Fruit fly (Drosophila melanogaster) whole organism, embryonic: ENCODE measurements around the gene CG6330.
A peak's percentile ranks its signal among the peaks of the same experiment; 100 is the strongest.

Source experiments
- B-H1 ChIP-seq: fragments of 200-800 bp; sonication (Bioruptor generic); IDR thresholded peaks from 3 replicates; pipeline ENCODE4 v1.3.6; 2022; ENCODE audit warnings: missing biosample characterization, missing genetic modification characterization
- CG11504 ChIP-seq: fragments of 200-800 bp; sonication (Bioruptor generic); optimal IDR thresholded peaks from 3 replicates; lab custom pipeline; 2019; ENCODE audit warnings: missing biosample characterization, mild to moderate bottlenecking, missing genetic modification characterization, moderate library complexity
- CG11695 ChIP-seq: fragments of 200-800 bp; sonication (Bioruptor generic); IDR thresholded peaks from 3 replicates; pipeline ENCODE4 v1.3.6; 2022; ENCODE audit warnings: missing biosample characterization, missing genetic modification characterization
- CG12155 ChIP-seq: fragments of 200-800 bp; sonication (Bioruptor generic); optimal IDR thresholded peaks from 3 replicates; lab custom pipeline; 2016; ENCODE audit warnings: missing biosample characterization, missing genetic modification characterization
- CG14050 ChIP-seq: fragments of 200-800 bp; sonication (Bioruptor generic); IDR thresholded peaks from 3 replicates; pipeline ENCODE4 v1.3.6; 2022; ENCODE audit warnings: missing biosample characterization, missing genetic modification characterization
- CG14441 ChIP-seq: fragments of 200-800 bp; sonication (Bioruptor generic); IDR thresholded peaks from 2 replicates; pipeline ENCODE4 v1.3.6; 2022; ENCODE audit warnings: missing biosample characterization, missing genetic modification characterization
- CG2120 ChIP-seq: fragments of 200-800 bp; sonication (Bioruptor generic); optimal IDR thresholded peaks from 3 replicates; lab custom pipeline; 2016; ENCODE audit warnings: missing biosample characterization, missing genetic modification characterization
- CG31388 ChIP-seq: fragments of 200-800 bp; sonication (Bioruptor generic); optimal IDR thresholded peaks from 2 replicates; lab custom pipeline; 2016; ENCODE audit warnings: missing biosample characterization, missing genetic modification characterization
- CG33213 ChIP-seq: fragments of 200-800 bp; sonication (Bioruptor generic); optimal IDR thresholded peaks from 3 replicates; lab custom pipeline; 2016; ENCODE audit warnings: missing biosample characterization, missing genetic modification characterization
- CG34422 ChIP-seq: fragments of 200-800 bp; sonication (Bioruptor generic); IDR thresholded peaks from 3 replicates; pipeline ENCODE4 v1.3.6; 2022; ENCODE audit warnings: missing biosample characterization, missing genetic modification characterization
- CG3838 ChIP-seq: fragments of 200-800 bp; sonication (Bioruptor generic); optimal IDR thresholded peaks from 3 replicates; lab custom pipeline; 2016; ENCODE audit warnings: missing biosample characterization, missing genetic modification characterization
- CG4424 ChIP-seq: fragments of 200-800 bp; sonication (Bioruptor generic); optimal IDR thresholded peaks from 3 replicates; lab custom pipeline; 2016; ENCODE audit warnings: missing biosample characterization, missing genetic modification characterization
- CG4707 ChIP-seq: fragments of 200-800 bp; sonication (Bioruptor generic); optimal IDR thresholded peaks from 2 replicates; lab custom pipeline; 2018; ENCODE audit warnings: missing biosample characterization, mild to moderate bottlenecking, missing genetic modification characterization, moderate library complexity
- CG4854 ChIP-seq: fragments of 200-800 bp; sonication (Bioruptor generic); optimal IDR thresholded peaks from 2 replicates; lab custom pipeline; 2016; ENCODE audit warnings: missing biosample characterization, missing genetic modification characterization, inconsistent platforms
- CG6254 ChIP-seq: fragments of 200-800 bp; sonication (Bioruptor generic); optimal IDR thresholded peaks from 3 replicates; lab custom pipeline; 2017; ENCODE audit warnings: mild to moderate bottlenecking, missing biosample characterization, missing genetic modification reagents, missing genetic modification characterization
- CG6683 ChIP-seq: fragments of 200-800 bp; sonication (Bioruptor generic); optimal IDR thresholded peaks from 2 replicates; lab custom pipeline; 2017; ENCODE audit warnings: missing biosample characterization, mild to moderate bottlenecking, missing genetic modification characterization, missing genetic modification reagents
- CG6813 ChIP-seq: fragments of 200-800 bp; sonication (Bioruptor generic); optimal IDR thresholded peaks from 2 replicates; lab custom pipeline; 2017; ENCODE audit warnings: missing biosample characterization, missing genetic modification characterization, mild to moderate bottlenecking, moderate library complexity, missing genetic modification reagents
- CG7963 ChIP-seq: fragments of 200-800 bp; sonication (Bioruptor generic); IDR thresholded peaks from 3 replicates; pipeline ENCODE4 v1.3.6; 2022; ENCODE audit warnings: missing biosample characterization, missing genetic modification characterization; ENCODE audit not compliant: partially characterized antibody
- CG8478 ChIP-seq: fragments of >200 bp; optimal IDR thresholded peaks from 2 replicates; lab custom pipeline; 2018
- CG9817 ChIP-seq: fragments of 200-800 bp; sonication (Bioruptor generic); optimal IDR thresholded peaks from 2 replicates; lab custom pipeline; 2018; ENCODE audit warnings: missing biosample characterization, mild to moderate bottlenecking, missing genetic modification characterization, moderate library complexity
- CHES-1-like ChIP-seq: fragments of 200-800 bp; sonication (Bioruptor generic); optimal IDR thresholded peaks from 2 replicates; lab custom pipeline; 2016; ENCODE audit warnings: missing biosample characterization, missing genetic modification characterization
- CTCF ChIP-seq: fragments of 200-800 bp; sonication (Bioruptor generic); optimal IDR thresholded peaks from 2 replicates; lab custom pipeline; 2017; ENCODE audit warnings: missing biosample characterization, mild to moderate bottlenecking, missing genetic modification characterization, moderate library complexity
- Ets97D ChIP-seq: fragments of 200-800 bp; sonication (Bioruptor generic); optimal IDR thresholded peaks from 3 replicates; lab custom pipeline; 2016; ENCODE audit warnings: missing biosample characterization, missing genetic modification characterization
- Fer3 ChIP-seq: fragments of 200-800 bp; sonication (Bioruptor generic); optimal IDR thresholded peaks from 2 replicates; lab custom pipeline; 2018; ENCODE audit warnings: missing biosample characterization, mild to moderate bottlenecking, missing genetic modification characterization, moderate library complexity
- HLH3B ChIP-seq: fragments of 200-800 bp; sonication (Bioruptor generic); IDR thresholded peaks from 2 replicates; pipeline ENCODE4 v1.3.6; 2022; ENCODE audit warnings: missing biosample characterization, missing genetic modification characterization
- HmgD ChIP-seq: fragments of 200-800 bp; sonication (Bioruptor generic); optimal IDR thresholded peaks from 3 replicates; lab custom pipeline; 2016; ENCODE audit warnings: missing biosample characterization, missing genetic modification characterization
- Hr78 ChIP-seq, 2 experiments: fragments of 200-800 bp in 1 of 2; fragments of >200 bp in 1 of 2; sonication (Bioruptor generic) in 1 of 2; optimal IDR thresholded peaks; 2 replicates each; lab custom pipeline; 2017 to 2019; ENCODE audit warnings: missing biosample characterization in 2 of 2, missing genetic modification characterization in 2 of 2, mild to moderate bottlenecking in 1 of 2, moderate library complexity in 1 of 2
- NfI ChIP-seq: fragments of 200-800 bp; sonication (Bioruptor generic); optimal IDR thresholded peaks from 3 replicates; lab custom pipeline; 2018; ENCODE audit warnings: missing biosample characterization, mild to moderate bottlenecking, missing genetic modification characterization, moderate library complexity
- Optix ChIP-seq: fragments of 200-800 bp; sonication (Bioruptor generic); IDR thresholded peaks from 3 replicates; pipeline ENCODE4 v1.3.6; 2022; ENCODE audit warnings: missing biosample characterization, missing genetic modification characterization
- Poxn ChIP-seq: fragments of 200-800 bp; sonication (Bioruptor generic); IDR thresholded peaks from 2 replicates; pipeline ENCODE4 v1.3.6; 2022; ENCODE audit warnings: missing biosample characterization, missing genetic modification characterization
- Ptx1 ChIP-seq: fragments of 200-800 bp; sonication (Bioruptor generic); IDR thresholded peaks from 2 replicates; pipeline ENCODE4 v1.3.6; 2022; ENCODE audit warnings: missing biosample characterization, missing genetic modification characterization
- TFAM ChIP-seq: fragments of 200-800 bp; sonication (Bioruptor generic); optimal IDR thresholded peaks from 2 replicates; lab custom pipeline; 2017; ENCODE audit warnings: missing biosample characterization, missing genetic modification characterization, inconsistent platforms
- ash1 ChIP-seq: fragments of 200-800 bp; sonication (Bioruptor generic); optimal IDR thresholded peaks from 2 replicates; lab custom pipeline; 2018; ENCODE audit warnings: missing biosample characterization, mild to moderate bottlenecking, missing genetic modification characterization
- bigmax ChIP-seq: fragments of 200-800 bp; sonication (Bioruptor generic); optimal IDR thresholded peaks from 2 replicates; lab custom pipeline; 2018; ENCODE audit warnings: missing biosample characterization, mild to moderate bottlenecking, missing genetic modification characterization
- btn ChIP-seq: fragments of 200-800 bp; sonication (Bioruptor generic); optimal IDR thresholded peaks from 2 replicates; lab custom pipeline; 2016; ENCODE audit warnings: missing biosample characterization, missing genetic modification characterization
- en ChIP-seq: fragments of 200-800 bp; sonication (Bioruptor generic); optimal IDR thresholded peaks from 2 replicates; lab custom pipeline; 2016; ENCODE audit warnings: missing biosample characterization, missing genetic modification characterization
- fd64A ChIP-seq: fragments of 200-800 bp; sonication (Bioruptor generic); optimal IDR thresholded peaks from 3 replicates; lab custom pipeline; 2018; ENCODE audit warnings: missing biosample characterization, mild to moderate bottlenecking, missing genetic modification characterization
- fd96Cb ChIP-seq: fragments of 200-800 bp; sonication (Bioruptor generic); optimal IDR thresholded peaks from 2 replicates; lab custom pipeline; 2018; ENCODE audit warnings: missing biosample characterization, mild to moderate bottlenecking, missing genetic modification characterization, moderate library complexity
- ftz-f1 ChIP-seq: fragments of 200-800 bp; sonication (Bioruptor generic); optimal IDR thresholded peaks from 2 replicates; lab custom pipeline; 2016; ENCODE audit warnings: missing biosample characterization, missing genetic modification characterization
- lilli ChIP-seq: fragments of 200-800 bp; sonication (Bioruptor generic); optimal IDR thresholded peaks from 3 replicates; lab custom pipeline; 2016; ENCODE audit warnings: missing biosample characterization, missing genetic modification characterization
- lola ChIP-seq, 3 experiments: fragments of >200 bp in 2 of 3; fragments of 200-800 bp in 1 of 3; sonication (Bioruptor generic) in 1 of 3; optimal IDR thresholded peaks; 2 replicates each; lab custom pipeline; 2017 to 2019; ENCODE audit warnings: missing biosample characterization in 3 of 3, missing genetic modification characterization in 3 of 3, mild to moderate bottlenecking in 1 of 3, moderate library complexity in 1 of 3
- mirr ChIP-seq: fragments of 200-800 bp; sonication (Bioruptor generic); optimal IDR thresholded peaks from 3 replicates; lab custom pipeline; 2018; ENCODE audit warnings: missing biosample characterization, mild to moderate bottlenecking, missing genetic modification characterization
- pnt ChIP-seq: fragments of 200-800 bp; sonication (Bioruptor generic); optimal IDR thresholded peaks from 3 replicates; lab custom pipeline; 2016; ENCODE audit warnings: missing biosample characterization, missing genetic modification characterization
- pzg ChIP-seq: fragments of 200-800 bp; sonication (Bioruptor generic); optimal IDR thresholded peaks from 3 replicates; lab custom pipeline; 2018; ENCODE audit warnings: missing biosample characterization, mild to moderate bottlenecking, missing genetic modification characterization, moderate library complexity
- run ChIP-seq: fragments of 200-800 bp; sonication (Bioruptor generic); optimal IDR thresholded peaks from 3 replicates; lab custom pipeline; 2018; ENCODE audit warnings: missing biosample characterization, mild to moderate bottlenecking, missing genetic modification characterization
- slou ChIP-seq: fragments of 200-800 bp; sonication (Bioruptor generic); optimal IDR thresholded peaks from 3 replicates; lab custom pipeline; 2016; ENCODE audit warnings: missing biosample characterization, missing genetic modification characterization
- slp2 ChIP-seq: fragments of 200-800 bp; sonication (Bioruptor generic); optimal IDR thresholded peaks from 2 replicates; lab custom pipeline; 2016; ENCODE audit warnings: missing biosample characterization, missing genetic modification characterization
- sob ChIP-seq: fragments of 200-800 bp; sonication (Bioruptor generic); IDR thresholded peaks from 2 replicates; pipeline ENCODE4 v1.3.6; 2022; ENCODE audit warnings: missing biosample characterization, missing genetic modification characterization
- sr ChIP-seq: fragments of 200-800 bp; sonication (Bioruptor generic); IDR thresholded peaks from 3 replicates; pipeline ENCODE4 v1.3.6; 2022; ENCODE audit warnings: missing biosample characterization, missing genetic modification characterization
- tx ChIP-seq: fragments of 200-800 bp; sonication (Bioruptor generic); optimal IDR thresholded peaks from 2 replicates; lab custom pipeline; 2016; ENCODE audit warnings: missing biosample characterization, missing genetic modification characterization
- unc-4 ChIP-seq: fragments of 200-800 bp; sonication (Bioruptor generic); IDR thresholded peaks from 2 replicates; pipeline ENCODE4 v1.3.6; 2022; ENCODE audit warnings: missing biosample characterization, missing genetic modification characterization; ENCODE audit not compliant: partially characterized antibody
- yki ChIP-seq: fragments of >200 bp; optimal IDR thresholded peaks from 3 replicates; lab custom pipeline; 2018

The CG6330 gene

dm6 chr3R:26915463-26915925 is 42.8 kb downstream of the CG6330 start, which contains the start of gene CG46339 (continued):
- no peak for TF ChIP-seq en (GFP tag; lab: Kevin White, UChicago)
- no peak for TF ChIP-seq pnt
- TF ChIP-seq Hr78 (GFP tag; optimal IDR thresholded peaks at IDR 0.05; lab: Kevin White, UChicago): no peak
- 0 out of 2 replicates have a peak, but pooled peaks have one; percentile 32 for TF ChIP-seq unc-4 (GFP tag; lab: Robert Waterston, UW)
- TF ChIP-seq B-H1 (GFP tag; lab: Robert Waterston, UW): no peak
- no peak for TF ChIP-seq tx (GFP tag; lab: Kevin White, UChicago)
- TF ChIP-seq btn (GFP tag; lab: Kevin White, UChicago): no peak
- TF ChIP-seq CG33213: peak; percentile 11
- TF ChIP-seq Ptx1 (GFP tag; lab: Robert Waterston, UW): peak; percentile 56
- peak; percentile 57 for TF ChIP-seq fd96Cb
- TF ChIP-seq CG6683 (GFP tag; lab: Kevin White, UChicago): peak; percentile 78
- TF ChIP-seq Poxn (GFP tag; lab: Robert Waterston, UW): no peak
- TF ChIP-seq CG4707 (GFP tag; lab: Kevin White, UChicago): peak; percentile 62
- TF ChIP-seq HmgD (GFP tag; lab: Kevin White, UChicago): no peak
- TF ChIP-seq lola (GFP tag; optimal IDR thresholded peaks at IDR 0.05; lab: Kevin White, UChicago): no peak
- TF ChIP-seq pzg (GFP tag; lab: Kevin White, UChicago): peak; percentile 3
- peak; percentile 23 for TF ChIP-seq Ets97D
- peak; percentile 63 for TF ChIP-seq CG11504 (tag; lab: Kevin White, UChicago)
- peak; percentile 42 for TF ChIP-seq bigmax (GFP tag; lab: Kevin White, UChicago)
- no peak for TF ChIP-seq slou (GFP tag; lab: Kevin White, UChicago)
- no peak for TF ChIP-seq CG8478
- peak; percentile 24 for TF ChIP-seq CG4854 (GFP tag; lab: Kevin White, UChicago)
- TF ChIP-seq HLH3B: no peak
- TF ChIP-seq CG6813: peak; percentile 84
- TF ChIP-seq CG34422 (GFP tag; lab: Robert Waterston, UW): peak; percentile 66; the same call in 1 of the 3 replicates
- peak; percentile 54 for TF ChIP-seq CG2120 (GFP tag; lab: Kevin White, UChicago)
- peak; percentile 28 for TF ChIP-seq ftz-f1 (GFP tag; lab: Kevin White, UChicago)
- TF ChIP-seq slp2 (GFP tag; lab: Kevin White, UChicago): no peak
- peak; percentile 54 for TF ChIP-seq Fer3 (tag; lab: Kevin White, UChicago)
- no peak for TF ChIP-seq CG3838 (GFP tag; lab: Kevin White, UChicago)
- TF ChIP-seq CG7963 (GFP tag; lab: Robert Waterston, UW): no peak
- TF ChIP-seq CTCF (GFP tag; lab: Kevin White, UChicago): no peak
- TF ChIP-seq fd64A (GFP tag; lab: Kevin White, UChicago): peak; percentile 27
- TF ChIP-seq TFAM: no peak
- peak; percentile 60 for TF ChIP-seq CHES-1-like (GFP tag; lab: Kevin White, UChicago)
- no peak for TF ChIP-seq CG12155 (GFP tag; lab: Kevin White, UChicago)
- peak; percentile 46; the same call in 2 of the 3 replicates for TF ChIP-seq CG11695 (GFP tag; lab: Robert Waterston, UW)
- TF ChIP-seq sob (GFP tag; lab: Robert Waterston, UW): peak; percentile 79
- peak; percentile 47 for TF ChIP-seq lilli (GFP tag; lab: Kevin White, UChicago)
- no peak for TF ChIP-seq sr (GFP tag; lab: Robert Waterston, UW)
- TF ChIP-seq Optix (GFP tag; lab: Robert Waterston, UW): no peak
- no peak for TF ChIP-seq yki (lab: Kevin White, UChicago)
- peak; percentile 45 for TF ChIP-seq CG4424 (GFP tag; lab: Kevin White, UChicago)
- peak; percentile 19 for TF ChIP-seq NfI
- TF ChIP-seq run (tag; lab: Kevin White, UChicago): no peak
- peak; percentile 52; the same call in 2 of the 3 replicates for TF ChIP-seq CG14050 (GFP tag; lab: Robert Waterston, UW)
- TF ChIP-seq CG14441: 0 out of 2 replicates have a peak, but pooled peaks have one; percentile 41
- no peak for TF ChIP-seq CG9817 (tag; lab: Kevin White, UChicago)
- TF ChIP-seq ash1 (GFP tag; lab: Kevin White, UChicago): peak; percentile 79
- peak; percentile 8 for TF ChIP-seq CG6254 (GFP tag; lab: Kevin White, UChicago)
- TF ChIP-seq CG31388: no peak
- peak; percentile 91 for TF ChIP-seq mirr (GFP tag; lab: Kevin White, UChicago)
